Worm (Caenorhabditis elegans) whole organism, midembryonic: ENCODE results near the gene T07D3.2.

Source experiments
- flt-1 ChIP-seq: fragments of 200-800 bp; sonication (Bioruptor generic); IDR thresholded peaks from 2 replicates; pipeline ENCODE4 v1.3.6; 2022; ENCODE audit warnings: missing genetic modification characterization, missing compliant biosample characterization
- ztf-23 ChIP-seq: fragments of 200-800 bp; sonication (Bioruptor generic); IDR thresholded peaks from 2 replicates; pipeline ENCODE4 v1.3.6; 2022; ENCODE audit warnings: missing genetic modification reagents, missing genetic modification characterization, missing compliant biosample characterization

ce11 chrII:868240-868864 is 33.4 kb upstream of the T07D3.2 start, which contains the start of gene fbxc-51:
- TF ChIP-seq ztf-23 (GFP tag; lab: Robert Waterston, UW): no peak
- TF ChIP-seq flt-1 (GFP tag; lab: Robert Waterston, UW): no peak
